Worm (Caenorhabditis elegans) whole organism, L4 larva: ENCODE measurements around the gene F39D8.3.

ENCODE experiments used
- F10B5.3 ChIP-seq: sonication (generic microtip); optimal IDR thresholded peaks from 2 replicates; lab custom pipeline; 2016; ENCODE audit warnings: mild to moderate bottlenecking, missing genetic modification characterization, missing compliant biosample characterization
- T26A8.4 ChIP-seq: fragments of 200-800 bp; sonication (Bioruptor generic); IDR thresholded peaks from 2 replicates; pipeline ENCODE4 v1.3.6; 2022; ENCODE audit warnings: missing genetic modification characterization, missing compliant biosample characterization
- ama-1 ChIP-seq: fragments of 150-350 bp; optimal IDR thresholded peaks from 2 replicates; lab custom pipeline; 2014; ENCODE audit warnings: inconsistent platforms, mixed read lengths
- arid-1 ChIP-seq: fragments of 200-800 bp; sonication (Bioruptor generic); conservative IDR thresholded peaks from 2 replicates; pipeline ENCODE4 v1.3.6; 2022; ENCODE audit warnings: missing genetic modification reagents, missing genetic modification characterization, missing compliant biosample characterization
- ceh-28 ChIP-seq: fragments of 150-350 bp; optimal IDR thresholded peaks from 2 replicates; lab custom pipeline; 2014; ENCODE audit warnings: missing biosample characterization, missing genetic modification reagents, missing genetic modification characterization
- cey-2 ChIP-seq: sonication (generic microtip); optimal IDR thresholded peaks from 3 replicates; lab custom pipeline; 2017; ENCODE audit warnings: missing genetic modification characterization, mild to moderate bottlenecking, missing compliant biosample characterization, antibody characterized with exemption, borderline replicate concordance; ENCODE audit not compliant: insufficient read depth
- daf-16 ChIP-seq, 3 experiments: sonication (generic microtip); optimal IDR thresholded peaks; 2 replicates each; lab custom pipeline; 2016 to 2017; ENCODE audit warnings: missing genetic modification characterization in 3 of 3, missing genetic modification reagents in 3 of 3, mild to moderate bottlenecking in 2 of 3, missing compliant biosample characterization in 2 of 3, missing biosample characterization in 1 of 3, moderate library complexity in 1 of 3
- daf-19 ChIP-seq: fragments of 200-800 bp; sonication (Bioruptor generic); conservative IDR thresholded peaks from 2 replicates; pipeline ENCODE4 v1.3.6; 2022; ENCODE audit warnings: missing genetic modification characterization, missing compliant biosample characterization
- dmd-6 ChIP-seq: fragments of 200-800 bp; sonication (Bioruptor generic); IDR thresholded peaks from 2 replicates; pipeline ENCODE4 v1.3.6; 2022; ENCODE audit warnings: missing genetic modification reagents, missing genetic modification characterization, missing compliant biosample characterization
- dmd-9 ChIP-seq: fragments of 200-800 bp; sonication (Bioruptor generic); IDR thresholded peaks from 2 replicates; pipeline ENCODE4 v1.3.6; 2022; ENCODE audit warnings: missing genetic modification reagents, missing genetic modification characterization, missing compliant biosample characterization
- dpl-1 ChIP-seq: fragments of 150-350 bp; optimal IDR thresholded peaks from 2 replicates; lab custom pipeline; 2014; ENCODE audit warnings: missing biosample characterization, missing genetic modification reagents, missing genetic modification characterization
- duxl-1 ChIP-seq: sonication (generic microtip); optimal IDR thresholded peaks from 2 replicates; lab custom pipeline; 2016; ENCODE audit warnings: mild to moderate bottlenecking, missing genetic modification characterization, moderate library complexity, missing compliant biosample characterization; ENCODE audit not compliant: poor library complexity
- dve-1 ChIP-seq: sonication (generic microtip); optimal IDR thresholded peaks from 2 replicates; lab custom pipeline; 2017; ENCODE audit warnings: antibody characterized with exemption, mild to moderate bottlenecking, missing genetic modification characterization, missing compliant biosample characterization; ENCODE audit not compliant: insufficient read depth
- fkh-10 ChIP-seq: fragments of 150-350 bp; optimal IDR thresholded peaks from 2 replicates; lab custom pipeline; 2014; ENCODE audit warnings: missing biosample characterization, missing genetic modification reagents, missing genetic modification characterization
- hlh-11 ChIP-seq: fragments of 200-800 bp; sonication (Bioruptor generic); optimal IDR thresholded peaks from 2 replicates; lab custom pipeline; 2018; ENCODE audit warnings: mild to moderate bottlenecking, missing genetic modification characterization, missing compliant biosample characterization
- hlh-30 ChIP-seq: sonication (generic microtip); optimal IDR thresholded peaks from 2 replicates; lab custom pipeline; 2017; ENCODE audit warnings: antibody characterized with exemption, mild to moderate bottlenecking, missing genetic modification characterization, missing compliant biosample characterization; ENCODE audit not compliant: insufficient read depth
- hmg-1.1 ChIP-seq: fragments of 200-800 bp; sonication (Bioruptor generic); IDR thresholded peaks from 2 replicates; pipeline ENCODE4 v1.3.6; 2022; ENCODE audit warnings: missing genetic modification reagents, missing genetic modification characterization, missing compliant biosample characterization
- jun-1 ChIP-seq: fragments of 150-350 bp; optimal IDR thresholded peaks from 2 replicates; lab custom pipeline; 2014; ENCODE audit warnings: missing biosample characterization, missing genetic modification reagents, missing genetic modification characterization
- lin-39 ChIP-seq: fragments of 150-350 bp; optimal IDR thresholded peaks from 2 replicates; lab custom pipeline; 2014; ENCODE audit warnings: missing biosample characterization, missing genetic modification reagents, missing genetic modification characterization
- mdl-1 ChIP-seq, 2 experiments: fragments of 150-350 bp in 1 of 2; sonication (generic microtip) in 1 of 2; optimal IDR thresholded peaks; 2 replicates each; lab custom pipeline; 2014 to 2017; ENCODE audit warnings: missing biosample characterization in 2 of 2, missing genetic modification characterization in 2 of 2
- mdt-29 ChIP-seq: fragments of 200-800 bp; sonication (Bioruptor generic); IDR thresholded peaks from 2 replicates; pipeline ENCODE4 v1.3.6; 2022; ENCODE audit warnings: missing genetic modification reagents, missing genetic modification characterization, missing compliant biosample characterization
- nhr-10 ChIP-seq: fragments of 150-350 bp; optimal IDR thresholded peaks from 2 replicates; lab custom pipeline; 2014; ENCODE audit warnings: missing biosample characterization, missing genetic modification characterization
- nhr-102 ChIP-seq: sonication (generic microtip); optimal IDR thresholded peaks from 2 replicates; lab custom pipeline; 2016; ENCODE audit warnings: mild to moderate bottlenecking, missing genetic modification characterization, moderate library complexity, missing compliant biosample characterization
- nhr-28 ChIP-seq: fragments of 150-350 bp; optimal IDR thresholded peaks from 2 replicates; lab custom pipeline; 2014; ENCODE audit warnings: missing biosample characterization, missing genetic modification characterization
- nhr-42 ChIP-seq: fragments of 200-800 bp; sonication (Bioruptor generic); IDR thresholded peaks from 2 replicates; pipeline ENCODE4 v1.3.6; 2022; ENCODE audit warnings: missing genetic modification characterization, missing compliant biosample characterization
- nhr-48 ChIP-seq: sonication (generic microtip); optimal IDR thresholded peaks from 2 replicates; lab custom pipeline; 2016; ENCODE audit warnings: mild to moderate bottlenecking, missing genetic modification characterization, missing compliant biosample characterization
- pha-4 ChIP-seq, 2 experiments: fragments of 150-350 bp in 1 of 2; fragments of 200-800 bp in 1 of 2; sonication (Bioruptor generic) in 1 of 2; IDR thresholded peaks in 1 of 2; optimal IDR thresholded peaks in 1 of 2; 2 replicates each; pipeline versions ENCODE4 v1.3.6 to Lab custom; 2014 to 2022; ENCODE audit warnings: missing genetic modification characterization in 2 of 2, missing genetic modification reagents in 2 of 2, missing biosample characterization in 1 of 2, missing compliant biosample characterization in 1 of 2
- php-3 ChIP-seq: fragments of 200-800 bp; sonication (Bioruptor generic); IDR thresholded peaks from 2 replicates; pipeline ENCODE4 v1.3.6; 2022; ENCODE audit warnings: missing genetic modification reagents, missing genetic modification characterization, missing compliant biosample characterization
- pqm-1 ChIP-seq: sonication (generic microtip); optimal IDR thresholded peaks from 2 replicates; lab custom pipeline; 2017; ENCODE audit warnings: missing biosample characterization, missing genetic modification characterization
- sdz-12 ChIP-seq: fragments of 200-800 bp; sonication (Bioruptor generic); optimal IDR thresholded peaks from 2 replicates; lab custom pipeline; 2018; ENCODE audit warnings: mild to moderate bottlenecking, missing genetic modification characterization, missing compliant biosample characterization
- set-16 ChIP-seq: fragments of 200-800 bp; sonication (Bioruptor generic); IDR thresholded peaks from 2 replicates; pipeline ENCODE4 v1.3.6; 2022; ENCODE audit warnings: missing genetic modification reagents, missing genetic modification characterization, missing compliant biosample characterization
- skn-1 ChIP-seq: fragments of 150-350 bp; optimal IDR thresholded peaks from 2 replicates; lab custom pipeline; 2014; ENCODE audit warnings: missing biosample characterization, missing genetic modification characterization
- snpc-4 ChIP-seq: fragments of 150-350 bp; optimal IDR thresholded peaks from 2 replicates; lab custom pipeline; 2014; ENCODE audit warnings: missing biosample characterization, missing genetic modification characterization
- unc-62 ChIP-seq, 3 experiments: fragments of 150-350 bp in 1 of 3; sonication (generic microtip); optimal IDR thresholded peaks in 2 of 3; peaks in 1 of 3; 1 replicate in 1 of 3; 2 replicates in 2 of 3; lab custom pipeline; 2014 to 2017; ENCODE audit warnings: missing biosample characterization in 3 of 3, missing genetic modification characterization in 3 of 3, missing genetic modification reagents in 3 of 3, missing genotype in 1 of 3
- zip-11 ChIP-seq: fragments of 200-800 bp; sonication (Bioruptor generic); IDR thresholded peaks from 2 replicates; pipeline ENCODE4 v1.3.6; 2022; ENCODE audit warnings: missing genetic modification characterization, missing compliant biosample characterization

Gene F39D8.3

DNA sequence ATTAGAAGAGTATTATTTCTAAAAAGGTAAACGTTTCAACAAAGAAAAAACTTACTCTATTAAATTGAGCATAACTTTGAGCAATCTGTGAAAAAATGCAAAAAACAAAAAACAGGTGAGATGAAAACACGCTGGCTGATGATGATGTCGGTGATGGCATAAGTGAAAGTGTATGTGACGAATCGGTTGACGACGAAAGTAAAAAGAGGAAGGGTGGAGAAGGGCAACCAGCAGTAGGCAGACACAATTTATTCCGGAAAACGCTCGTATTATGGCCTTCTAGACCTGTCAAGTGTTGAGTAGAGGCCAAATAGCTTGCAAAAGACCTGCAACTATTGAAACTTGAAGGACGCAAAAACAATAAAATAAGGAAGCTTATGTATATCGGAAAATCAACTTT, 7.2 kb downstream of the F39D8.3 start, which contains the start of gene nas-13:
TSS of gene nas-13 (minus strand) at position 323 of the 400 bp plus-strand sequence.
- TF ChIP-seq hlh-30 (tag; lab: Kevin White, UChicago): no peak
- no peak for TF ChIP-seq fkh-10 (GFP tag; lab: Kevin White, UChicago)
- no peak for TF ChIP-seq nhr-102 (tag; lab: Kevin White, UChicago)
- TF ChIP-seq pqm-1: no peak
- TF ChIP-seq pha-4 (GFP tag; IDR thresholded peaks at IDR 0.05; lab: Robert Waterston, UW): no peak
- TF ChIP-seq pha-4 (tag; optimal IDR thresholded peaks at IDR 0.05; lab: Kevin White, UChicago): no peak
- TF ChIP-seq nhr-42 (GFP tag; lab: Robert Waterston, UW): no peak
- no peak for TF ChIP-seq arid-1 (GFP tag; lab: Robert Waterston, UW)
- no peak for TF ChIP-seq F10B5.3 (tag; lab: Kevin White, UChicago)
- TF ChIP-seq dmd-9 (GFP tag; lab: Robert Waterston, UW): no peak
- TF ChIP-seq ama-1 (lab: Kevin White, UChicago): no peak
- no peak for TF ChIP-seq skn-1 (tag; lab: Kevin White, UChicago)
- TF ChIP-seq lin-39 (tag; lab: Kevin White, UChicago): no peak

DNA sequence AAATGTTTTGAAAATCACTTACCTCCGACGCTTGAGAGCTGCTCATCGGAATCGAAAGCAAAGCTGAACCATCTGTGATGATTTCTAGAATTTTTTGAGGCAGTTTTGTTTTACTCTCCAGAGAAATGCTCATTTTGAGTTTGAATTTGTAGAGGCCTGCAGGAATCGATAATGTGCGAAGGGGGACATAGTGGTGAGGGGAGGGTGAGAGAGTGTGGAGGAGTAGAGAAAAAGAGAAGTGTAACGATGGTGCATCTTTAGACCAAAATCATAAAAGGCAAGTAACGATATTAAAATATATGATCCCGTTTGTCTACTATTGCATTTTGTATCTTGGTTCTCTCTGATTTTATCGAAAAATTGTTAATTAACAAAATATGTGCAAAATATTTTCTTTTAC, 10.2 kb downstream of the F39D8.3 start, which contains the start of gene blos-8:
TSS of gene blos-8 (minus strand) at position 216 of the 400 bp plus-strand sequence.
- TF ChIP-seq ceh-28: peak; percentile 2
- no peak for TF ChIP-seq zip-11

DNA sequence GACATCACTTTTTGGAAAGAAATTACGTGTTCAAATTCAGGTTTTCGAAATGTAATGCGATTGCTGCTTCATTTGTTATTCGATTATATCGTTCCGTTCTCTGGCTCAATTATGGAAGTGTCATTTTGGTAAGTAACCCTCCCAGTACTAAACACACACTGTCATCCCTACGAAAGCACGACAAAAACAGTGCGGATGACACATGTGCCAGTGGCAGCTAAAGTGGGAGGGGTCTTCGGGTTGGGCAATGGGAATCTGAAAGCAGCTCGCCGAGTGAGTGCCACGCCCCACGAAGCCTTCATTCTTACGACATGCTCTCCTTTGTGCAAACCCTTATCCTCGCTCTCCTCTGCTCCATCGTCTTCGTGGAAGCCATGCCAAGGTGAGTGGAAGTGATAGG, 12.7 kb downstream of the F39D8.3 start, which contains the start of gene flp-32:
TSS of gene flp-32 (plus strand) at position 301 of the 400 bp plus-strand sequence.
- no peak for TF ChIP-seq hmg-1.1
- peak in 1 of 2 experiments; percentile 65 for TF ChIP-seq unc-62 (GFP tag; optimal IDR thresholded peaks at IDR 0.05 in 1 of 2; lab: Kevin White, UChicago)
- no peak for TF ChIP-seq unc-62 (tag; optimal IDR thresholded peaks at IDR 0.05; lab: Kevin White, UChicago)

DNA sequence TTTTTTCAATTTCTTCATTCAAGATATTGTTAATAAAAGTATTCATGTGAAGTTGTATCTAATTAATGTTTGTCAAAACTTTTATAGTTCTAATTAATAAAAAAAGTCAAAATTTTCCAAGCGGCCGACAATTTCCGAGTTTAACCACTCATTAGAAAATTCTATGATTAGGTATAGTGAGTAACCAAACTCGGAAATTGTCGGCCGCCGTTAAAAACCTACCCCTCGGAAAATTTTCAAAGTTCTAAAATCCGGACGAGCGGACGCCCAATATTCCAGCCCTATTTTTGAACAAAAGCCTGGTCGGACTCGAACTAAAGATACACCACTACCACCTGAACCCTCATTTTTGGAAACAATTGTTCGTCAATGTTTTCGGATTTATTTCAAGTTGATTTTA, 14.2 kb downstream of the F39D8.3 start:
- TF ChIP-seq daf-19 (GFP tag; lab: Robert Waterston, UW): no peak
- TF ChIP-seq cey-2 (tag; lab: Kevin White, UChicago): no peak
- no peak for TF ChIP-seq nhr-102 (tag; lab: Kevin White, UChicago)
- TF ChIP-seq, all 104 proteins: peak for 0

DNA sequence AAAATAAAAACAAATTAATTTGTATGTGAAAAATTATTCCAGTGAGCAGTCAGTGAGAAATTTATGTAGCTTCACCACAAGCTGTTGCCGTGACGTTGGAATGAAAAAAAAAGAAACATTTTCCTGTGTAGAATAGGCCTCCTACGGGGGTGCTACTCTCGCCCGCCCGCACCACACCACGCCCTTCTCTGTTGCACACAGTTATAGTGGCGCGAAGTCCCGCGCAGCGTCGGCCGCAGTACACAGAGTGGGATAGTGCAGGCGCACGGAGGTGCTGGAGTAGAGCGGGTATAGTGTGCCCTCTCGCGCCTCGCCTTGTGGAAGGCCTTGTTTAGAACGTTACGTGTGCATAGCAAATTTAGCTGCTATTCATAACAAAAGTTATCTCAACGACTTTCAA, 18.0 kb downstream of the F39D8.3 start:
- TF ChIP-seq jun-1 (tag; lab: Kevin White, UChicago) (no peak), set-16 (GFP tag; lab: Robert Waterston, UW) (peak; percentile 73), nhr-10 (tag; lab: Kevin White, UChicago) (no peak), snpc-4 (tag; lab: Kevin White, UChicago) (peak; percentile 40), T26A8.4 (GFP tag; lab: Robert Waterston, UW) (no peak), duxl-1 (no peak), daf-16 (GFP tag; optimal IDR thresholded peaks at IDR 0.05; lab: Kevin White, UChicago) (no peak), daf-16 (tag; optimal IDR thresholded peaks at IDR 0.05; lab: Kevin White, UChicago) (peak; percentile 7), nhr-42 (GFP tag; lab: Robert Waterston, UW) (0 out of 2 replicates have a peak, but pooled peaks have one; percentile 16), hmg-1.1 (0 out of 2 replicates have a peak, but pooled peaks have one; percentile 7)

DNA sequence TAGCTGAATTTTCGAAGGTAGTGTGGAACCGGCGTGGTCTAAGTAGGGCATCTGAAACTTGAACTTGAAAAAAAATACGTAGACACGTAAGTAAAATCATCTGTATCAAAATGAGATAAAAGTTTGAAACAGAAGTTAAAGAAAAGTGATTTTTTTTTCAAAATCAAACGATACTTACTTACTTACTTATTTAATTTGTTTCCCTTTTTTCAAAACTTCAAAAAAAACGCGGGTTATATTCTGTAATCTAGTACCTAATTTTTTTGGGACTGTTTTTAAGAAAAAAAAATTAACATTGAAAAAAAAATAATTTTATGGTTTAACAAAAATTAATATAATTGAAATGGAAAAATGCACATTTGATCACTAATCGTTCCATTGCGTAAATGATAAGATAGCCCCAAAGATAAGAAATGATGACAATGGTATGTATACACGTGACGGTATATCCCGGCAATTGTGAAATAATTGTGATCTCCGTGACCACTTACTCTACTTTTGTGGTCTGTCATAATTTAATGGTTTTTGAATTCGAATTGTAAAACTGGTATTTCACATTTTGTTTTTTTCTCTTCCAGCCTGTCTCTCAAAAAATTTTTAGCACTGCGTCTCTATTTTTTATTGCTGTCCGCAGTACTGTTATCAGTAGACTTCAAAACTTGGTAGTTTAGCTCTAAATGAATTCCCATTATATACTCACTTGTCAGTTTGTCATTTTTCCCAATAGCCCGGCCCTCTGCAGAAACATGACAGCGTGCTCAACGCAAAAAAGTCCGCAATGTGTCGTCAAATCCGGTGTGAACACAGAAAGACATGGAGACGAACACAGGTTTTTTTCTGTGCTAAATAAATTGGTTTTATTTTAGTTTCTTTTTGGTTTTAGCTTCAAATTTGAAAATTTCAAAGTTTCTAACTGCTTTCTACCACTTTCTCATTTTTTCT, 20.2 kb downstream of the F39D8.3 start, which contains the start of gene mocs-1:
TSS of gene mocs-1 (minus strand) at position 51 of the 942 bp plus-strand sequence.
- TF ChIP-seq pqm-1 (peak; percentile 27), sdz-12 (GFP tag; lab: Kevin White, UChicago) (no peak), dpl-1 (GFP tag; lab: Kevin White, UChicago) (peak; percentile 17), php-3 (GFP tag; lab: Robert Waterston, UW) (peak; percentile 86), nhr-48 (tag; lab: Kevin White, UChicago) (peak; percentile 47), hlh-30 (tag; lab: Kevin White, UChicago) (peak; percentile 41), arid-1 (GFP tag; lab: Robert Waterston, UW) (no peak), mdl-1 (tag; optimal IDR thresholded peaks at IDR 0.05; lab: Kevin White, UChicago) (peak in 1 of 2 experiments; percentile 60), mdt-29 (GFP tag; lab: Robert Waterston, UW) (no peak), hmg-1.1 (0 out of 2 replicates have a peak, but pooled peaks have one; percentile 6), dmd-6 (GFP tag; lab: Robert Waterston, UW) (peak; percentile 54), nhr-102 (tag; lab: Kevin White, UChicago) (peak; percentile 65), hlh-11 (tag; lab: Kevin White, UChicago) (peak; percentile 50), nhr-28 (peak; percentile 57), dve-1 (peak; percentile 54)
- TF ChIP-seq, all 104 proteins: peak for 12
